Worm (Caenorhabditis elegans) whole organism, young adult: ENCODE data around the gene Y44A6D.5.

Experiments
- B0261.1 ChIP-seq: sonication (generic microtip); optimal IDR thresholded peaks from 2 replicates; lab custom pipeline; 2016; ENCODE audit warnings: mild to moderate bottlenecking, missing genetic modification characterization, moderate library complexity, missing compliant biosample characterization
- B0336.3 ChIP-seq: fragments of 200-800 bp; sonication (Bioruptor generic); IDR thresholded peaks from 2 replicates; pipeline ENCODE4 v1.3.6; 2022; ENCODE audit warnings: missing genetic modification characterization, missing compliant biosample characterization
- F57C9.4 ChIP-seq: sonication (generic microtip); optimal IDR thresholded peaks from 2 replicates; lab custom pipeline; 2017; ENCODE audit warnings: mild to moderate bottlenecking, missing genetic modification characterization, missing compliant biosample characterization
- aptf-3 ChIP-seq: fragments of 200-800 bp; sonication (Bioruptor generic); IDR thresholded peaks from 2 replicates; pipeline ENCODE4 v1.3.6; 2022; ENCODE audit warnings: missing genetic modification characterization, missing compliant biosample characterization
- die-1 ChIP-seq: sonication (generic microtip); optimal IDR thresholded peaks from 2 replicates; lab custom pipeline; 2016; ENCODE audit warnings: missing genotype, mild to moderate bottlenecking, missing genetic modification characterization, missing compliant biosample characterization
- efl-1 ChIP-seq: fragments of 150-350 bp; optimal IDR thresholded peaks from 2 replicates; lab custom pipeline; 2014; ENCODE audit warnings: missing biosample characterization, missing genetic modification reagents, missing genetic modification characterization
- hlh-26 ChIP-seq: fragments of 200-800 bp; sonication (Bioruptor generic); conservative IDR thresholded peaks from 2 replicates; pipeline ENCODE4 v1.3.6; 2022; ENCODE audit warnings: missing genetic modification reagents, missing genetic modification characterization, missing compliant biosample characterization
- snpc-4 ChIP-seq, 5 experiments: fragments of 150-350 bp in 1 of 5; sonication (generic microtip) in 4 of 5; optimal IDR thresholded peaks; 2 replicates each; lab custom pipeline; 2014 to 2018; ENCODE audit warnings: missing genetic modification characterization in 5 of 5, missing biosample characterization in 3 of 5, antibody characterized with exemption in 2 of 5, mild to moderate bottlenecking in 2 of 5, missing compliant biosample characterization in 2 of 5, missing genotype in 2 of 5, moderate library complexity in 2 of 5, missing genetic modification reagents in 1 of 5
- unc-130 ChIP-seq: sonication (generic microtip); optimal IDR thresholded peaks from 2 replicates; lab custom pipeline; 2016; ENCODE audit warnings: missing genetic modification reagents, missing genetic modification characterization, missing compliant biosample characterization
- ztf-3 ChIP-seq: fragments of 200-800 bp; sonication (Bioruptor generic); optimal IDR thresholded peaks from 2 replicates; lab custom pipeline; 2018; ENCODE audit warnings: mild to moderate bottlenecking, missing genetic modification characterization, missing compliant biosample characterization

- no peak for TF ChIP-seq B0261.1 (tag; lab: Kevin White, UChicago)
- no peak for TF ChIP-seq die-1 (tag; lab: Kevin White, UChicago)
- TF ChIP-seq hlh-26 (GFP tag; lab: Robert Waterston, UW), result no peak
- no peak for TF ChIP-seq unc-130 (GFP tag; lab: Kevin White, UChicago)
- TF ChIP-seq ztf-3 (GFP tag; lab: Kevin White, UChicago), result no peak
- TF ChIP-seq snpc-4 (GFP tag; optimal IDR thresholded peaks at IDR 0.05; lab: Kevin White, UChicago), result no peak
- no peak for TF ChIP-seq snpc-4 (tag; optimal IDR thresholded peaks at IDR 0.05; lab: Kevin White, UChicago)
- no peak for TF ChIP-seq F57C9.4
- TF ChIP-seq B0336.3 (GFP tag; lab: Robert Waterston, UW), result no peak
- TF ChIP-seq efl-1 (GFP tag; lab: Kevin White, UChicago), result no peak
- TF ChIP-seq aptf-3 (GFP tag; lab: Robert Waterston, UW), result no peak
Observed at ce11 chrV:20850580-20850979, 47.8 kb upstream of the Y44A6D.5 start, which contains the start of gene clec-264.
